Fruit fly (Drosophila melanogaster): ENCODE results near the gene CG32277.

The CG32277 gene

DNA sequence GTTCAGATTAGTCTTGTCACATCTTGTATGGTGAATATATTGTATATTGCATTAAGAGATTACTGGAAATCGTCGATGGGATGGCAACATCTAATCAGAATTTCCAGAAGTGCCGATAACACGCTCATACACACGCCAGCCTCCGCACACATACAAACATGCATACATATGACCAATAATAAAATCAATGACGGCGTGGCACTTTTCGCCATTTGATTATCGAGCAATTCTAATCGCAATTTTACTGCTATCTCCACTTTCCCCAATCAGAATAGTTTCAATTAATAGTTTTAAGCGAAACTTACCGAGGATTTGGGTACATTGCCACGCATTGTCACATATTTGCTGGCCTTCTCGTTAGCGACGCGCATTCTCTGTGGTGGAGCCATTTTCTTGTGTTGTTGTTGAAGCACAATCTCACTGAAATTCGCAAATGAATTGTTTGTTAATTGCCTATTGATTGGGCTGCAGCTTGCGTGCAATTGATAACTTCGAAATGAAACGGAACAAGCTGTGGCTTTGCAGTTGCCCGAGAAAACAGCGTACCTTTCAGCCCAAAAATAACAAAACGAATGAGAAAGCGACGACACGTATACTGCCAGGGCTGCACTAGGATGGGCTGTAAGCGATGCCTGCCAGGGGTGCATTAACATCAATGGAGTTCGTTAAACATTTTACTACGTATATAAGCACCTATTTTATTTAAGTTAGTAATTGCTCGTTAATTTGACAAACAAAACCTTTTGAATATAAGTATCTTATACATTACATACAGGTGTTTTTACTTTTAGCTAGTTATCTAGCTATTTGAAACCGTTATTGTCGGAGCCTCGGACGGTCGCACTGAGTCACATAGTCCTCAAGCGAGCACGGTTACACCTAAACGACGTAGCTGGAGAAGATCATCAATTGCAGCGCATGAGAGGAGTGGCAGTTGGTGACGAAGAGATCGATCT, 6.5 kb downstream of the CG32277 start, which contains the start of the genes CG32276 and gry (continued):
- TF ChIP-seq sv (GFP tag; optimal IDR thresholded peaks at IDR 0.05) (peak; percentile 69), dsf (GFP tag; optimal IDR thresholded peaks at IDR 0.05; ENCODE audit: borderline replicate concordance) (no peak), CG32264 (GFP tag; optimal IDR thresholded peaks at IDR 0.05) (peak; percentile 18), brk (GFP tag; optimal IDR thresholded peaks at IDR 0.05) (no peak), GATAd (GFP tag; optimal IDR thresholded peaks at IDR 0.05) (no peak), rgr (GFP tag; optimal IDR thresholded peaks at IDR 0.05) (peak; percentile 87), Hr78 (GFP tag; optimal IDR thresholded peaks at IDR 0.05) (no peak)

DNA sequence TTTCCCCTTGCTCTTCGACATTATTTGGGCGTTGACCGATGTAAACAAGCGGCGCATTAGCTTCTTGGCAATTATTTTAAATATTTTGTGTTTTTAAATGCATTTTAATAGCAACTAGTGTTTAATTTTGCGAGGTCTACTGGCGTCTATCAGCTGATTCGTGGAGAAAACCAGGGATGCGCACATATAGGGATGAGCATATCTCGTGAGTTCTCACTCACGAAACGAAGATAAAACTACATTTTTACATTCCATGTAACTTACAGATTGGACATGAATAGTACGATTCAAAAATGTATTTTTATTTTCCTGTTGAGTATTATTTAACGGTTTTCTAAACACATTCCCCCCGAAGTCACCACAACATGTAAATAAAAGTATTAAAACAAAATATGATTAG, 7.8 kb downstream of the CG32277 start, which contains the start of gene CG14966:
Gene CG14966 (minus strand): TSS at position 168 of the 400 bp plus-strand sequence.
- TF ChIP-seq dl (GFP tag; optimal IDR thresholded peaks at IDR 0.05; ENCODE audit: insufficient read depth in 1 of 2, partially characterized antibody in 2 of 2) (no peak), jim (GFP tag; optimal IDR thresholded peaks at IDR 0.05) (peak; percentile 14), Dfd (GFP tag; optimal IDR thresholded peaks at IDR 0.05) (no peak), h (GFP tag; optimal IDR thresholded peaks at IDR 0.05) (peak; percentile 55), brk (GFP tag; optimal IDR thresholded peaks at IDR 0.05) (no peak), Myc (optimal IDR thresholded peaks at IDR 0.05) (no peak), dsf (GFP tag; optimal IDR thresholded peaks at IDR 0.05; ENCODE audit: borderline replicate concordance) (no peak), CrebA (GFP tag; optimal IDR thresholded peaks at IDR 0.05; ENCODE audit: borderline replicate concordance) (no peak), ey (GFP tag; optimal IDR thresholded peaks at IDR 0.05) (no peak), CG32264 (GFP tag; optimal IDR thresholded peaks at IDR 0.05) (no peak), Hr83 (GFP tag; optimal IDR thresholded peaks at IDR 0.05; ENCODE audit: poor library complexity, severe bottlenecking) (peak; percentile 55), rgr (GFP tag; optimal IDR thresholded peaks at IDR 0.05) (peak; percentile 59), HLH106 (tag; optimal IDR thresholded peaks at IDR 0.05) (peak; percentile 25), usp (GFP tag; optimal IDR thresholded peaks at IDR 0.05) (no peak), Vsx2 (GFP tag; optimal IDR thresholded peaks at IDR 0.05; ENCODE audit: partially characterized antibody) (no peak), pan (optimal IDR thresholded peaks at IDR 0.05) (no peak), Jra (GFP tag; optimal IDR thresholded peaks at IDR 0.05) (peak; percentile 50), Rel (GFP tag; optimal IDR thresholded peaks at IDR 0.05) (no peak), Rel (tag; optimal IDR thresholded peaks at IDR 0.05) (peak; percentile 55), tai (GFP tag; optimal IDR thresholded peaks at IDR 0.05) (no peak), fru (GFP tag; optimal IDR thresholded peaks at IDR 0.05) (peak; percentile 43), sage (GFP tag; optimal IDR thresholded peaks at IDR 0.05) (peak; percentile 25), GATAd (GFP tag; optimal IDR thresholded peaks at IDR 0.05) (no peak), N (GFP tag; optimal IDR thresholded peaks at IDR 0.05) (no peak), foxo (GFP tag; optimal IDR thresholded peaks at IDR 0.05) (peak in 1 of 2 experiments; percentile 59), Hr78 (GFP tag; optimal IDR thresholded peaks at IDR 0.05) (no peak), psq (GFP tag; optimal IDR thresholded peaks at IDR 0.05) (no peak), dmrt93B (GFP tag; optimal IDR thresholded peaks at IDR 0.05) (no peak), Mio (GFP tag; optimal IDR thresholded peaks at IDR 0.05) (no peak), lola (GFP tag; optimal IDR thresholded peaks at IDR 0.05) (no peak), Hnf4 (GFP tag; optimal IDR thresholded peaks at IDR 0.05) (peak; percentile 79), sv (GFP tag; optimal IDR thresholded peaks at IDR 0.05) (peak; percentile 5), Dif (GFP tag; optimal IDR thresholded peaks at IDR 0.05; ENCODE audit: partially characterized antibody) (no peak), OdsH (GFP tag; optimal IDR thresholded peaks at IDR 0.05) (peak; percentile 44), CG9705 (GFP tag; optimal IDR thresholded peaks at IDR 0.05) (peak; percentile 13), woc (GFP tag; optimal IDR thresholded peaks at IDR 0.05) (peak; percentile 68), br (GFP tag; optimal IDR thresholded peaks at IDR 0.05) (peak; percentile 45), Abd-B (GFP tag; optimal IDR thresholded peaks at IDR 0.05) (no peak), Sp1 (GFP tag; optimal IDR thresholded peaks at IDR 0.05) (peak; percentile 15)

All from whole organism, wandering third instar larva.